Fruit fly (Drosophila melanogaster): ENCODE measurements around the gene SmD1.

SmD1 gene

DNA sequence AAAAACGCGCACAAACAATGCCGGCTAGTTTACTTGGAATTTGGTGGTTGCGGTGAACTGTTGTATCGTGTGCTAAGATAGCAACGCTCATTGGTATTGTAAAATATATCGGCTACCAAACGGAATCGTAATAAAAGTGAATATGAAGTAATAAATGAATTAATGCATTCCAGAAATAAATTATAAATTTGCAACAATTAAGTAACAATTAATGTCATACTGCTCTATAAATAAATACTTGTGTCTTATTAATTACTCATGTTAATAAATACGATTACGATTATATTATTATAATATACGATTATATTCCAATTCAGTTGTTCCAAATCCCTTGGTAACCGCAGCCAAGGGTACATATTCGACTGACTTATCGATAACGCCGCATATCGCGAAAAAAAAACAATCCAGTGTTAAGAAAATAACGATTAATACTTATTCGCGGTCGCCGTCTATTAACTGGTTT is at the start of gene SmD1, which contains the start of gene Ptp69D:
Gene SmD1 (minus strand): TSS at position 62 of the 463 bp plus-strand sequence.
Gene Ptp69D (plus strand): TSS at position 396 of the 463 bp plus-strand sequence.
- TF ChIP-seq CG8478 (optimal IDR thresholded peaks at IDR 0.05) (no peak), pan (optimal IDR thresholded peaks at IDR 0.05) (no peak), psq (optimal IDR thresholded peaks at IDR 0.05) (no peak), usp (GFP tag; optimal IDR thresholded peaks at IDR 0.05) (no peak), Dll (optimal IDR thresholded peaks at IDR 0.05) (no peak), EcR (GFP tag; optimal IDR thresholded peaks at IDR 0.05) (no peak)

DNA sequence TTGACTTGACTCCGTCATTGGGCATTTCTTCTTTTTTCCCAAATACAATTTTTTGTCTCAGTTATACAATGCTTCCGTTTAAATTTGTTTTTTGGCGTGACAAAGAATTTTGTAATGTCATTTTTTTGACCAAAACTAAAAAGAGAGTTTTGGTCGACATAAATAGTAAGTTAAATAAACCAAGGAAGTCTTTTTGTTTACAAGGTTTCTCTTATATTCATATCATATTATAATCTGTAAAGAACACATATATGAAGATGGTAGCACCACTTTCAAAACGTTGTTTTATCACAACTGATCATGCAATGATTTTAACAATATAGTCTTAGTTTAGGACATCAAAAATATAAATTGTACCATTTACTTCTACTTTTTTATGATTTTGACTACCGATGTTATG is 46.6 kb upstream of the SmD1 start, which contains the start of the genes CG10969 and CG17666:
Gene CG10969 (minus strand): TSS at position 101 of the 400 bp plus-strand sequence.
Gene CG17666 (plus strand): TSS at position 329 of the 400 bp plus-strand sequence.
- TF ChIP-seq usp (GFP tag; optimal IDR thresholded peaks at IDR 0.05) (no peak), CG8478 (optimal IDR thresholded peaks at IDR 0.05) (no peak), psq (optimal IDR thresholded peaks at IDR 0.05) (no peak), EcR (GFP tag; optimal IDR thresholded peaks at IDR 0.05) (no peak), pan (optimal IDR thresholded peaks at IDR 0.05) (no peak), Dll (optimal IDR thresholded peaks at IDR 0.05) (no peak)

DNA sequence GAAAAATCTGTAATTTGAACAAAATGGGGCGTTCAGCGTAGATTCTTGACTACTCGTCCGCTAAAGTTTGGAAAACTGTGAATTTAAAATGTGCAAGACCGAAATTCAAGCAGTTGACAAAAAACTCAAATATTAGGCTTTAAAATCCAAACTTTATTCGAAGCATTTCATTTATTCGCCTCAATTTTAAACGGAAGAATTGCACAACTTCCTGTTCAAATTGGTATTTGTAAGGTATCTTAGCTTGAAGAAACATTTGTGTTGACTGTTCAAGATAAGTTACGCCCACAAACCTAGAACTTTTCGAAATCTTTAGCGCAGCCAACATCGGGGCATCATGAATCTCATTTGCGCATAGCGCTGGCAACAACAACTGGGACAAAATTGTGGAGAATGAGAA is 44.2 kb upstream of the SmD1 start, which contains the start of gene CG32106:
Gene CG32106 (minus strand): TSS at position 101 of the 400 bp plus-strand sequence.
- TF ChIP-seq usp (GFP tag; optimal IDR thresholded peaks at IDR 0.05) = no peak
- no peak for TF ChIP-seq psq (optimal IDR thresholded peaks at IDR 0.05)
- TF ChIP-seq pan (optimal IDR thresholded peaks at IDR 0.05) = no peak
- no peak for TF ChIP-seq Dll (optimal IDR thresholded peaks at IDR 0.05)
- TF ChIP-seq EcR (GFP tag; optimal IDR thresholded peaks at IDR 0.05) = no peak
- no peak for TF ChIP-seq CG8478 (optimal IDR thresholded peaks at IDR 0.05)

DNA sequence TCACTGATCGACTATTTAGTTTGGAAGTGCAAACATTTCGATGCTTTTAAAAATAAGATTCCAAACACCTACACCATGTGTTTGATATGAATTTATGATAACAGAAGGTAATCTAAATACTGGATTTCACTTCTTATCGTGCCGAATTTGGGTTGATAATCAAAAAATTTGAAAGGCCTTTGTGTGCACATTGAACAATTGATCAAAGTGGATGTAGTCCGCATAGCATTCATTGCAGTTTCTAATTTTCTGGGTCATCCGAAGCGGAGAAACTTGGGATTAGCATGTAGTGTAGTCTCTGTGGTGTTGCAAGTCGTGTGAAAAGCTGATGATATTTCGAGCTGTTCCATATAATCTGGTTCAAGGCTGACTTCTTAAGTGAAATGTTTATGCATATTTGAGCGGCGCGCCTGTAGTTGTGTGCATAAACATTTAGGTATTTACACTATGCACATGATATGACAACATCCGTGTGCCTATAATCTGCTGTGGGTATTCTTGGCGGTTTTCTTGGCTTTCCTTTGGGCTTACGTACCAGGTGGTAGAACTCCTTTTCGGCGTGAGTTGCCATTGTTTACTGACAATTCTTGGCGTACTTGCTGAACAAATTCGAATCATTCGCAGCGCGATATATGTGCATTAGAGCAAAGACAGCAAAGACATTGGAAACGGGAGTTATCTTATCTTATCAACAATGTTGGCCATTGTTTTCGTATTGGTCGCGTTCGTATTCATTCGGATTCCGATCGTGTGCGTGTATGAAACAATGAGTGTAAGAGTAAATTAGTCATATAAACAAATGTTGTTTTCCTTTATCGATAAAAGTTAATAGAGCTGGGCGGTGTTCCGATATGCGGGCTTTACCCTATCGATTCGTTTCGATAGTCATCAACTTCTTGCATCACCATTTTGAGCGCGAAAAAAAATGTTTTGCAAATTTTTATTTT is 38.6 kb upstream of the SmD1 start, which contains the start of gene Hip1:
Gene Hip1 (minus strand): TSS at position 834 of the 947 bp plus-strand sequence.
- TF ChIP-seq usp (GFP tag; optimal IDR thresholded peaks at IDR 0.05) (no peak), Dll (optimal IDR thresholded peaks at IDR 0.05) (no peak), pan (optimal IDR thresholded peaks at IDR 0.05) (no peak), psq (optimal IDR thresholded peaks at IDR 0.05) (no peak), CG8478 (optimal IDR thresholded peaks at IDR 0.05) (no peak), EcR (GFP tag; optimal IDR thresholded peaks at IDR 0.05) (no peak)

DNA sequence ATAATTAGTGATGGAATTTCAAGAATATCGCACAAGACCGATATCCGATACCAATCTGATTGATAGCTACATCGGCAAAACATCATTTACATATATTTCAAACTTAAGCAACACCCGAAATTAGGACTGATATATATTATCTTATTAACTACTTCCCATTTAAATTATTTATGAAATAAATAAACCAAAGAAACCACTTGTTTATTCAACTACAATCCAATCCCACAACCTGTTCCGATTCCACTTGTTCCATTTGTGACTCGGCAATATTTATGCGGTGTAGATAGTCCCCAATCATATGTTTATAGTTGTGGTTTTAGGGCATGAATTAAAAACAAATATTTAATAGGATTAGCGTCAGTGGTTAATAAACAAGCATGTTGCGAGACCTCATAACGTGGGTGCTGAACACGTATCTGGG is 20.4 kb upstream of the SmD1 start, which contains the start of the genes CG10973 and Vps13D:
Gene CG10973 (minus strand): TSS at position 6 of the 421 bp plus-strand sequence.
Gene Vps13D (plus strand): TSS at position 281 of the 421 bp plus-strand sequence.
- TF ChIP-seq usp (GFP tag; optimal IDR thresholded peaks at IDR 0.05) (no peak), Dll (optimal IDR thresholded peaks at IDR 0.05) (no peak), CG8478 (optimal IDR thresholded peaks at IDR 0.05) (no peak), pan (optimal IDR thresholded peaks at IDR 0.05) (no peak)

DNA sequence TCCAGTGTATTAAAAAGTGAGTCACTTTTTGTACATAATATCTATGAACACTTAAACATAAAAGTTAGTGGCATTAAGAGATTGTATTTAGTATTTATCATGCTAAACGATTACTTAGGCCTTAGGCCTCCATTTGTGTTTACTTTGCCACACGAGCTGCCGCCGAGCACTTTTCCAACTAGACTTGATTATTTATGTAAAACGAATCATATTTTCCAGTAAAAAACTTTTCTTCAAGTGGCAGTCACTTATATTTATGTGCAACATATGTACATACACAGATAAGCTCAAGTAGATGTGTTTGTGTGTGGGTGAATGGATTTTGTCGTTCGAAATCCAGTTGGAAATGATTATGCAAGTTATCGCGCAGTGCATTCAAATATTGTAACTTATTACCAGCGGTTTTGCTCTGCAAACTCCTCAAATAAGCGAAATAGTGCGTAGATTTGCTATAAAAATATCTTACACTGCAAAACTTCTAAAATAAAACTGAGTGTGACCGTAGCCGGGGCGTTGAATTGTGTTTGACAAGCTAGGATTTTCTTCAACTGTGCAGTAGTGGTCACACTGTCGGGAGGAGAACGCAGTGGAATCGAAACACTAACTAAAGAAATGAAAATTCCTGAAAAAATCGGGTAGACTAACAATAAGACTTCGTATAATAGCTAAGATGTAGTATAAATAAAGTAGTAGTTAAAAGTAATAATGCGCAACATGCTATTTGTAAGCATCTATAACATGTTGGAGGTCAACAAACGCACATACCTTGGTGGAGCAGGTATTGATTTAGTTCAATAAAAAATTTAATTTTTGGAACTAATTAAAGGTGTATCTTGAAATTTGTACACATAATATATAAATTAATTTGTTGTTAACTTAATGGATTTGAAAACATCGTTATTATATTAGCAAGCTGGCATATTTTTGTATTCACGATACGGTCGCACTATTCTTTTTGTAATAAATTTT is 15.4 kb upstream of the SmD1 start, which contains the start of the genes Klc and CG10984:
Gene Klc (minus strand): TSS at position 490 of the 969 bp plus-strand sequence.
Gene CG10984 (plus strand): TSS at position 553 of the 969 bp plus-strand sequence.
- no peak for TF ChIP-seq usp (GFP tag; optimal IDR thresholded peaks at IDR 0.05)
- TF ChIP-seq psq (optimal IDR thresholded peaks at IDR 0.05) = no peak
- no peak for TF ChIP-seq EcR (GFP tag; optimal IDR thresholded peaks at IDR 0.05)
- no peak for TF ChIP-seq Dll (optimal IDR thresholded peaks at IDR 0.05)
- no peak for TF ChIP-seq pan (optimal IDR thresholded peaks at IDR 0.05)
- TF ChIP-seq CG8478 (optimal IDR thresholded peaks at IDR 0.05) = no peak

DNA sequence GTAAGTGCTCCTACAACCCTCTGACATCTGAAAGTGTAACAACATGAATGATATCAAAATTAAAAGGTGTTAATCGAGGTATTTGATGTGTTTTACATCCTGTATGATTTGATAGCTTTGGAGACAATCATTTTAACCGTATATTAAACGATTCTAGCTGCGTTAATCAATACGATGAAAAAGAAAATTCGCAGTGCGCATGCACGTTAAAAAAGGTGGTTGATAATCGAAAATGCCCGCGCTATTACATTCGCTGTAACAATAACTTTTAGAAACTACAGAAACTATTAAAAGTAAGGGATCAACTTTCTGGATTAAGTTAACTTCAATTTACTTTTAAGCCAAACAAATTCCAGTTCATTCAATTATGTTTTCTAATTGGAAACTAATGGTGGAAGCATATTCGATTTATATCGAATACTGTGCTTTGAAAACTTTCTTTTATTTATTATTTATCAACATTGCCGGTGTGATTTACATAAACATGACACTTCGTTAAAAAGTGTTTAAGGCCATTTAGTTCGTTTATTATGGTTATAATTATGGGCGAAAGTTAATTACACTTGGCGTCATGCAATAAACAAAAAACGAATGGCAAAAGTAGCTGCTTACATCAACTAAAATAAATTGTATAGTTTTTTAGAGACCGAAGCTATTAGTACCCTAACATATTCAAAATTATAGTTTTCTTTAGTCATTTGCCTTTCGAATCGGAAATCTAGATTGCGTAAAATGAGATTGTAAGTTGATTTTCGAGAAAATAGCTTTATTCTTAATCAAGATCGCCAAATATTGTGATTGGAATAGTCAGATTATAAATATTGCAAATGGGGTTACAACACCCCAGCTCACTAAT is 14.5 kb upstream of the SmD1 start:
- no peak for TF ChIP-seq EcR (GFP tag; optimal IDR thresholded peaks at IDR 0.05)
- TF ChIP-seq psq (optimal IDR thresholded peaks at IDR 0.05) = no peak
- no peak for TF ChIP-seq Dll (optimal IDR thresholded peaks at IDR 0.05)
- TF ChIP-seq CG8478 (optimal IDR thresholded peaks at IDR 0.05) = no peak
- no peak for TF ChIP-seq pan (optimal IDR thresholded peaks at IDR 0.05)

DNA sequence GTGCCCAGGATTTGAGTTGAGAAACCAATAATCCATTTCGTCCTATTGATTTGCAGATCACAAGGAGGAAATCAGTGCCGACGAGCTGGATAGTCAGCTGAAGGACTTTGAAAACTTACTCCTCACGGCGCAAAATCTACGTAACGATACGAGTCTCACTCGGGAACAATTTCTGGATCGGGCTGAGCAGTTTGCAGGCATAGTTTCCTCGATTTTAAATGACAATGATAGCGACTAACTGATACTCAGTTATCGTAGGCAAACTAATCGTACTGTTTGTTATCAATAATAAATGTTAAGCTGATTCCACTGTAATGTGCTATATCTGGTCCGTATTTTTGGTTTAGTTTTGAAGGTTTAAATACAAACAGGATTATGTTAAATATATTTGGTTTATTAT is 11.8 kb upstream of the SmD1 start:
- TF ChIP-seq EcR (GFP tag; optimal IDR thresholded peaks at IDR 0.05) = no peak
- TF ChIP-seq CG8478 (optimal IDR thresholded peaks at IDR 0.05) = no peak
- no peak for TF ChIP-seq usp (GFP tag; optimal IDR thresholded peaks at IDR 0.05)

DNA sequence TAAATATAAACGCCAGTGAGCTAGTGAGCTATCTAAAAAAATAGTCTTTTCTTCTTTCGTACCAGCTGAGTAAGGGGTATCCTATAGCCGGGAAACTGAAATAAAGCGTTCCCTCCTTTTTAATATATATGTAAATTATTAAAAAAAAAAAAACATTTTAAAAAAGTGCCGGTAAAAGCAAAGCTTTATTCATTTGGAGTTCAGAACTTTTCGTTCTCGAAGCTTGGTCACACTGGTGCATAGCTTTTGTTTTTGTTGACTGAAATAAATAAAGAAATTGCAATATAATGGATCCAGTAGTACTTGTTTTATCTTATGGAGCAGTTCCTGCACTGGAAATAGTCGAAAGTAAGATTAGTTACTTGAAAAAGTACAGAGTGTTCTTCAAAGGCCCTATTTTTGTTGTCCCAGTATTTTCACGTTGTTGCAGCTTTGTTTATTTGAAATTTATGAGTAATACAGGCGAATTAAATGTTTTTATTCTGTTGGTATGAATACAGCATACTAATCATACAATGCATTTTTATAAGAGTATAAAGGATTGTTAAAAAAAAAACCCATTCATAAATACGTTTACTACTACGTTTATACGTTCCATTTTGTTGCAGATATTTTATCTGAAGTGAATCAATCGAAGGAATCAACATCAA is 10.8 kb upstream of the SmD1 start, which contains the start of gene CG32109:
Gene CG32109 (plus strand): TSS at position 224 of the 650 bp plus-strand sequence.
- no peak for TF ChIP-seq Dll (optimal IDR thresholded peaks at IDR 0.05)
- no peak for TF ChIP-seq EcR (GFP tag; optimal IDR thresholded peaks at IDR 0.05)
- no peak for TF ChIP-seq usp (GFP tag; optimal IDR thresholded peaks at IDR 0.05)
- no peak for TF ChIP-seq pan (optimal IDR thresholded peaks at IDR 0.05)
- TF ChIP-seq CG8478 (optimal IDR thresholded peaks at IDR 0.05) = no peak
- TF ChIP-seq psq (optimal IDR thresholded peaks at IDR 0.05) = no peak

DNA sequence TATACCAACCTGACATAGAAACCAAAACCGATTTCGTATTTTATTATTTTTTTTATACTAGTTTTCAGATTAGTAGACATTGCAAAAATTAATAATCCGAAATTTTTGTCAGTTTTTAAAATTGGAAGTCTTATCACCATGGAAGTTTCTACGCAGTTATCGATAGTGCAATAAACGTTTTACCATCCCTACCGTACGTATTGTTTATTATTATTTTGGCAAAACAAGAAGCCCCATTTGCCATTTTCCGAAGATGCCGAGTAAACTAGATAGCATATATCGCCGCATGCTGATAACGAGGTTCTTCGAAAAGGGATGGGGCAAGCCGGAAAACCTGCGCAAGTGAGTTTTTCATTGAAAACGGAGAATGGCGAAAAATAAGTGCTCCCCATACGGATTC is 7.2 kb upstream of the SmD1 start, which contains the start of gene CG32112:
Gene CG32112 (plus strand): TSS at position 111 of the 400 bp plus-strand sequence.
- TF ChIP-seq Dll (optimal IDR thresholded peaks at IDR 0.05) (no peak), psq (optimal IDR thresholded peaks at IDR 0.05) (no peak), usp (GFP tag; optimal IDR thresholded peaks at IDR 0.05) (no peak), pan (optimal IDR thresholded peaks at IDR 0.05) (no peak), CG8478 (optimal IDR thresholded peaks at IDR 0.05) (no peak), EcR (GFP tag; optimal IDR thresholded peaks at IDR 0.05) (no peak)
